Worm (Caenorhabditis elegans): ENCODE measurements around the gene gbb-1.

- TF ChIP-seq nhr-11 (tag; optimal IDR thresholded peaks at IDR 0.05) (no peak), alr-1 (tag; optimal IDR thresholded peaks at IDR 0.05) (no peak), unc-62 (GFP tag; optimal IDR thresholded peaks at IDR 0.05) (no peak), nhr-129 (tag; optimal IDR thresholded peaks at IDR 0.05) (no peak), mab-5 (tag; optimal IDR thresholded peaks at IDR 0.05) (no peak), nhr-77 (tag; optimal IDR thresholded peaks at IDR 0.05) (no peak), ztf-11 (tag; optimal IDR thresholded peaks at IDR 0.05) (no peak), egl-27 (tag; optimal IDR thresholded peaks at IDR 0.05) (no peak), ama-1 (optimal IDR thresholded peaks at IDR 0.05) (no peak), zag-1 (tag; optimal IDR thresholded peaks at IDR 0.05) (no peak)
These were observed 17.2 kb upstream of the gbb-1 start, which contains the start of gene pfk-1.1 for ce11 chrX:2940572-2940971.

Data from whole organism, L2 larva.